Fruit fly (Drosophila melanogaster) whole organism, prepupa: Measurements from ENCODE around the gene RecQ5.

Experiments used
- CG11294 ChIP-seq: fragments of 200-800 bp; sonication (Bioruptor generic); IDR thresholded peaks from 2 replicates; pipeline ENCODE4 v1.3.6; 2022; ENCODE audit warnings: missing biosample characterization, missing genetic modification characterization
- Lpt ChIP-seq: fragments of 200-800 bp; sonication (Bioruptor generic); optimal IDR thresholded peaks from 3 replicates; lab custom pipeline; 2016; ENCODE audit warnings: missing biosample characterization, missing genetic modification characterization
- spab ChIP-seq: fragments of 200-800 bp; sonication (Bioruptor generic); optimal IDR thresholded peaks from 2 replicates; lab custom pipeline; 2017; ENCODE audit warnings: missing biosample characterization, mild to moderate bottlenecking, missing genetic modification characterization, missing genetic modification reagents
- svp ChIP-seq: fragments of 200-800 bp; sonication (Bioruptor generic); peaks from one replicate; lab custom pipeline; 2016; ENCODE audit warnings: missing biosample characterization, missing genetic modification characterization

DNA sequence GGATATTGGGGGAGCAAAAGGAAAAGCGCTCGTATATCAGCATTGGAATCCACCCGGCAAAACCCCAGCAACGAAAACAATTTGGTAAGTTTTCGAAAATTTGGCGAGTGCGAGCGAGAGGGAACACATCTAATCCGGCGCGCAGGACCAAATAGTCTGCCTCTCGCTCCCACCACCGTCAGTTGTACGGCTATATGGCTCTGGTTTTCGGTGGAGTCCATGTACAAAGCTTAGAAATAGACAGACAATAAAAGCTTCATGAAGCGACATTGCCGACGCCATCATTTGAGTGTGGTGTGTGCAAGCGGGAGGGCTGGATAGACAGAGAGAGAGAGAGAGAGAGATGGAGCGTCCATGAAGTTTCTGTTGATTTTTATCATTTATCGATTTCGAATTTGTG lies 51.6 kb downstream of the RecQ5 start:
- TF ChIP-seq spab (GFP tag; lab: Kevin White, UChicago) (no peak), CG11294 (no peak), Lpt (GFP tag; lab: Kevin White, UChicago) (no peak), svp (GFP tag; lab: Kevin White, UChicago) (no peak)
